Fruit fly (Drosophila melanogaster) whole organism, embryonic: ENCODE measurements around the gene gish.

Experiments
- ATbp ChIP-seq: fragments of 200-800 bp; sonication (Bioruptor generic); optimal IDR thresholded peaks from 2 replicates; lab custom pipeline; 2017; ENCODE audit warnings: missing biosample characterization, mild to moderate bottlenecking, missing genetic modification characterization, missing genetic modification reagents
- CG10147 ChIP-seq: fragments of 200-800 bp; sonication (Bioruptor generic); optimal IDR thresholded peaks from 2 replicates; lab custom pipeline; 2019; ENCODE audit warnings: missing biosample characterization, mild to moderate bottlenecking, missing genetic modification characterization, moderate library complexity
- CG10431 ChIP-seq: fragments of 200-800 bp; sonication (Bioruptor generic); optimal IDR thresholded peaks from 3 replicates; lab custom pipeline; 2018; ENCODE audit warnings: missing biosample characterization, mild to moderate bottlenecking, missing genetic modification characterization
- CG10979 ChIP-seq: fragments of 200-800 bp; sonication (Bioruptor generic); optimal IDR thresholded peaks from 2 replicates; lab custom pipeline; 2018; ENCODE audit warnings: missing biosample characterization, mild to moderate bottlenecking, missing genetic modification characterization, moderate library complexity
- CG11560 ChIP-seq: fragments of 200-800 bp; sonication (Bioruptor generic); IDR thresholded peaks from 3 replicates; pipeline ENCODE4 v1.3.6; 2022; ENCODE audit warnings: missing biosample characterization, missing genetic modification characterization
- CG12769 ChIP-seq: fragments of 200-800 bp; sonication (Bioruptor generic); optimal IDR thresholded peaks from 2 replicates; lab custom pipeline; 2019; ENCODE audit warnings: missing biosample characterization, mild to moderate bottlenecking, missing genetic modification characterization, moderate library complexity
- CG13424 ChIP-seq: fragments of 200-800 bp; sonication (Bioruptor generic); optimal IDR thresholded peaks from 2 replicates; lab custom pipeline; 2019; ENCODE audit warnings: missing biosample characterization, mild to moderate bottlenecking, missing genetic modification characterization, moderate library complexity
- CG14965 ChIP-seq: fragments of 200-800 bp; sonication (Bioruptor generic); optimal IDR thresholded peaks from 2 replicates; lab custom pipeline; 2016; ENCODE audit warnings: missing biosample characterization, missing genetic modification characterization, borderline replicate concordance
- CG1529 ChIP-seq: fragments of 200-800 bp; sonication (Bioruptor generic); optimal IDR thresholded peaks from 3 replicates; lab custom pipeline; 2018; ENCODE audit warnings: missing biosample characterization, missing genetic modification characterization
- CG15514 ChIP-seq: fragments of 200-800 bp; sonication (Bioruptor generic); optimal IDR thresholded peaks from 3 replicates; lab custom pipeline; 2017; ENCODE audit warnings: missing biosample characterization, missing genetic modification characterization, mild to moderate bottlenecking, moderate library complexity, missing genetic modification reagents
- CG17385 ChIP-seq: fragments of 200-800 bp; sonication (Bioruptor generic); optimal IDR thresholded peaks from 3 replicates; lab custom pipeline; 2018; ENCODE audit warnings: missing biosample characterization, mild to moderate bottlenecking, missing genetic modification characterization
- CG2202 ChIP-seq: fragments of 200-800 bp; sonication (Bioruptor generic); optimal IDR thresholded peaks from 2 replicates; lab custom pipeline; 2018; ENCODE audit warnings: missing biosample characterization, mild to moderate bottlenecking, missing genetic modification characterization
- CG30020 ChIP-seq: fragments of 200-800 bp; optimal IDR thresholded peaks from 2 replicates; lab custom pipeline; 2019; ENCODE audit warnings: missing biosample characterization, mild to moderate bottlenecking, missing genetic modification characterization, moderate library complexity
- CG32767 ChIP-seq: fragments of 200-800 bp; sonication (Bioruptor generic); IDR thresholded peaks from 2 replicates; pipeline ENCODE4 v1.3.6; 2022; ENCODE audit warnings: missing biosample characterization, missing genetic modification characterization
- CG4730 ChIP-seq: fragments of 200-800 bp; sonication (Bioruptor generic); IDR thresholded peaks from 2 replicates; pipeline ENCODE4 v1.3.6; 2022; ENCODE audit warnings: missing biosample characterization, missing genetic modification characterization
- CG6272 ChIP-seq: fragments of 200-800 bp; sonication (Bioruptor generic); IDR thresholded peaks from 2 replicates; pipeline ENCODE4 v1.3.6; 2022; ENCODE audit warnings: missing biosample characterization, missing genetic modification characterization
- CG7372 ChIP-seq: fragments of 200-800 bp; sonication (Bioruptor generic); IDR thresholded peaks from 2 replicates; pipeline ENCODE4 v1.3.6; 2022; ENCODE audit warnings: missing biosample characterization, missing genetic modification characterization
- CG7745 ChIP-seq: fragments of 200-800 bp; sonication (Bioruptor generic); optimal IDR thresholded peaks from 2 replicates; lab custom pipeline; 2018; ENCODE audit warnings: missing biosample characterization, mild to moderate bottlenecking, missing genetic modification characterization, moderate library complexity
- CG7987 ChIP-seq: fragments of 200-800 bp; sonication (Bioruptor generic); optimal IDR thresholded peaks from 2 replicates; lab custom pipeline; 2018; ENCODE audit warnings: missing biosample characterization, mild to moderate bottlenecking, missing genetic modification characterization, moderate library complexity
- D ChIP-seq, 2 experiments: fragments of 200-800 bp in 1 of 2; fragments of >200 bp in 1 of 2; sonication (Bioruptor generic) in 1 of 2; optimal IDR thresholded peaks; 2 replicates in 1 of 2; 3 replicates in 1 of 2; lab custom pipeline; 2017; ENCODE audit warnings: mild to moderate bottlenecking in 1 of 2, missing biosample characterization in 1 of 2, missing genetic modification characterization in 1 of 2, missing genetic modification reagents in 1 of 2
- Dek ChIP-seq: fragments of 200-800 bp; sonication (Bioruptor generic); optimal IDR thresholded peaks from 3 replicates; lab custom pipeline; 2019; ENCODE audit warnings: missing biosample characterization, mild to moderate bottlenecking, missing genetic modification characterization, moderate library complexity
- Dfd ChIP-seq, 2 experiments: fragments of >200 bp; optimal IDR thresholded peaks; 2 replicates each; lab custom pipeline; 2017; ENCODE audit warnings: missing biosample characterization in 2 of 2, missing genetic modification characterization in 2 of 2
- E2f2 ChIP-seq: fragments of 200-800 bp; sonication (Bioruptor generic); IDR thresholded peaks from 2 replicates; pipeline ENCODE4 v1.3.6; 2022; ENCODE audit warnings: missing biosample characterization, missing genetic modification characterization
- Hand ChIP-seq: fragments of 200-800 bp; sonication (Bioruptor generic); optimal IDR thresholded peaks from 2 replicates; lab custom pipeline; 2017; ENCODE audit warnings: mild to moderate bottlenecking, missing biosample characterization, missing genetic modification reagents, missing genetic modification characterization
- HmgZ ChIP-seq: fragments of 200-800 bp; sonication (Bioruptor generic); optimal IDR thresholded peaks from 2 replicates; lab custom pipeline; 2018; ENCODE audit warnings: missing biosample characterization, mild to moderate bottlenecking, missing genetic modification characterization
- Hsf ChIP-seq: fragments of 200-800 bp; sonication (Bioruptor generic); optimal IDR thresholded peaks from 3 replicates; lab custom pipeline; 2016; ENCODE audit warnings: missing biosample characterization, missing genetic modification characterization
- Max ChIP-seq: fragments of 200-800 bp; sonication (Bioruptor generic); optimal IDR thresholded peaks from 2 replicates; lab custom pipeline; 2016; ENCODE audit warnings: missing biosample characterization, mild to moderate bottlenecking, missing genetic modification characterization
- Opbp ChIP-seq: fragments of 200-800 bp; sonication (Bioruptor generic); IDR thresholded peaks from 3 replicates; pipeline ENCODE4 v1.3.6; 2022; ENCODE audit warnings: missing biosample characterization, missing genetic modification characterization; ENCODE audit not compliant: partially characterized antibody
- Sin3A ChIP-seq: fragments of >200 bp; optimal IDR thresholded peaks from 2 replicates; lab custom pipeline; 2018
- Sry-δ ChIP-seq: fragments of 200-800 bp; sonication (Bioruptor generic); optimal IDR thresholded peaks from 2 replicates; lab custom pipeline; 2016; ENCODE audit warnings: missing biosample characterization, missing genetic modification characterization
- Vsx1 ChIP-seq: fragments of 200-800 bp; sonication (Bioruptor generic); optimal IDR thresholded peaks from 2 replicates; lab custom pipeline; 2017; ENCODE audit warnings: missing biosample characterization, mild to moderate bottlenecking, missing genetic modification characterization, missing genetic modification reagents
- al ChIP-seq: fragments of 200-800 bp; sonication (Bioruptor generic); IDR thresholded peaks from 2 replicates; pipeline ENCODE4 v1.3.6; 2022; ENCODE audit warnings: missing biosample characterization, missing genetic modification characterization
- bbx ChIP-seq: fragments of 200-800 bp; sonication (Bioruptor generic); IDR thresholded peaks from 2 replicates; pipeline ENCODE4 v1.3.6; 2022; ENCODE audit warnings: missing biosample characterization, missing genetic modification characterization; ENCODE audit not compliant: partially characterized antibody
- cad ChIP-seq: fragments of >200 bp; optimal IDR thresholded peaks from 2 replicates; lab custom pipeline; 2017; ENCODE audit warnings: missing biosample characterization, missing genetic modification characterization
- chinmo ChIP-seq: fragments of 200-800 bp; sonication (Bioruptor generic); IDR thresholded peaks from 4 replicates; pipeline ENCODE4 v1.3.6; 2022; ENCODE audit warnings: missing biosample characterization, missing genetic modification characterization; ENCODE audit not compliant: partially characterized antibody
- chn ChIP-seq: fragments of 200-800 bp; sonication (Bioruptor generic); optimal IDR thresholded peaks from 2 replicates; lab custom pipeline; 2016; ENCODE audit warnings: missing biosample characterization, missing genetic modification characterization
- crc ChIP-seq: fragments of 200-800 bp; sonication (Bioruptor generic); optimal IDR thresholded peaks from 2 replicates; lab custom pipeline; 2016; ENCODE audit warnings: missing biosample characterization, missing genetic modification characterization
- disco-r ChIP-seq: fragments of 200-800 bp; sonication (Bioruptor generic); optimal IDR thresholded peaks from 2 replicates; lab custom pipeline; 2016; ENCODE audit warnings: missing biosample characterization, missing genetic modification characterization
- dmrt11E ChIP-seq: fragments of 200-800 bp; sonication (Bioruptor generic); optimal IDR thresholded peaks from 3 replicates; lab custom pipeline; 2018; ENCODE audit warnings: missing biosample characterization, mild to moderate bottlenecking, missing genetic modification characterization, moderate library complexity
- fu2 ChIP-seq: fragments of 200-800 bp; sonication (Bioruptor generic); optimal IDR thresholded peaks from 2 replicates; lab custom pipeline; 2016; ENCODE audit warnings: missing biosample characterization, missing genetic modification characterization
- ind ChIP-seq: fragments of 200-800 bp; sonication (Bioruptor generic); optimal IDR thresholded peaks from 3 replicates; lab custom pipeline; 2016; ENCODE audit warnings: missing biosample characterization, missing genetic modification characterization
- kni ChIP-seq: fragments of 200-800 bp; sonication (Bioruptor generic); optimal IDR thresholded peaks from 3 replicates; lab custom pipeline; 2017; ENCODE audit warnings: mild to moderate bottlenecking, missing biosample characterization, missing genetic modification reagents, missing genetic modification characterization
- knrl ChIP-seq: fragments of 200-800 bp; sonication (Bioruptor generic); IDR thresholded peaks from 3 replicates; pipeline ENCODE4 v1.3.6; 2022; ENCODE audit warnings: missing biosample characterization, missing genetic modification characterization; ENCODE audit not compliant: partially characterized antibody
- maf-S ChIP-seq: fragments of 200-800 bp; sonication (Bioruptor generic); optimal IDR thresholded peaks from 2 replicates; lab custom pipeline; 2016; ENCODE audit warnings: missing biosample characterization, missing genetic modification characterization
- pan ChIP-seq, 4 experiments: fragments of >200 bp in 3 of 4; fragments of 200-800 bp in 1 of 4; sonication (Bioruptor generic) in 1 of 4; optimal IDR thresholded peaks in 3 of 4; IDR thresholded peaks in 1 of 4; 2 replicates each; pipeline versions ENCODE4 v1.3.6 to Lab custom; 2017 to 2022; ENCODE audit warnings: missing biosample characterization in 2 of 4, missing genetic modification characterization in 2 of 4, mixed read lengths in 1 of 4
- rib ChIP-seq: fragments of 200-800 bp; sonication (Bioruptor generic); IDR thresholded peaks from 2 replicates; pipeline ENCODE4 v1.3.6; 2022; ENCODE audit warnings: missing biosample characterization, missing genetic modification characterization
- sens ChIP-seq: fragments of 200-800 bp; sonication (Bioruptor generic); peaks from one replicate; lab custom pipeline; 2016; ENCODE audit warnings: missing biosample characterization, missing genetic modification characterization
- twi ChIP-seq: fragments of 200-800 bp; optimal IDR thresholded peaks from 2 replicates; lab custom pipeline; 2019; ENCODE audit warnings: missing biosample characterization, mild to moderate bottlenecking, missing genetic modification characterization, moderate library complexity
- unpg ChIP-seq: fragments of 200-800 bp; sonication (Bioruptor generic); optimal IDR thresholded peaks from 3 replicates; lab custom pipeline; 2018; ENCODE audit warnings: missing biosample characterization, mild to moderate bottlenecking, missing genetic modification characterization, moderate library complexity
- zf30C ChIP-seq: fragments of 200-800 bp; sonication (Bioruptor generic); optimal IDR thresholded peaks from 3 replicates; lab custom pipeline; 2018; ENCODE audit warnings: missing biosample characterization, mild to moderate bottlenecking, missing genetic modification characterization

Gene gish

dm6 chr3R:16253427-16253883, 18.8 kb upstream of the gish start (continued):
- TF ChIP-seq twi: peak; percentile 56
- TF ChIP-seq Hsf (GFP tag; lab: Kevin White, UChicago): peak; percentile 48
- TF ChIP-seq fu2: no peak
- no peak for TF ChIP-seq disco-r (GFP tag; lab: Kevin White, UChicago)
- peak; percentile 89 for TF ChIP-seq sens
- no peak for TF ChIP-seq crc (GFP tag; lab: Kevin White, UChicago)
- TF ChIP-seq Max (GFP tag; lab: Kevin White, UChicago): peak; percentile 59
- TF ChIP-seq pan (optimal IDR thresholded peaks at IDR 0.05; lab: Kevin White, UChicago): no peak
- TF ChIP-seq pan (GFP tag; optimal IDR thresholded peaks at IDR 0.05 in 1 of 2, IDR thresholded peaks at IDR 0.05 in 1 of 2): no peak
- TF ChIP-seq CG6272 (GFP tag; lab: Robert Waterston, UW): peak; percentile 52; the same call in 1 of the 2 replicates
- TF ChIP-seq CG7987 (GFP tag; lab: Kevin White, UChicago): no peak
- TF ChIP-seq CG12769 (tag; lab: Kevin White, UChicago): no peak
- no peak for TF ChIP-seq bbx (GFP tag; lab: Robert Waterston, UW)
- no peak for TF ChIP-seq chinmo (GFP tag; lab: Robert Waterston, UW)
- TF ChIP-seq CG17385 (GFP tag; lab: Kevin White, UChicago): peak; percentile 75
- peak; percentile 66 for TF ChIP-seq ind (GFP tag; lab: Kevin White, UChicago)
- no peak for TF ChIP-seq Sin3A (lab: Kevin White, UChicago)
- peak; percentile 71 for TF ChIP-seq ATbp (GFP tag; lab: Kevin White, UChicago)
- TF ChIP-seq Vsx1: peak; percentile 69
- no peak for TF ChIP-seq al (GFP tag; lab: Robert Waterston, UW)
- no peak for TF ChIP-seq maf-S (GFP tag; lab: Kevin White, UChicago)
- TF ChIP-seq Dfd (GFP tag; optimal IDR thresholded peaks at IDR 0.05; lab: Kevin White, UChicago): no peak
- TF ChIP-seq CG10431 (GFP tag; lab: Kevin White, UChicago): peak; percentile 56
- TF ChIP-seq CG30020 (tag; lab: Kevin White, UChicago): peak; percentile 62
- TF ChIP-seq CG4730 (GFP tag; lab: Robert Waterston, UW): no peak
- peak; percentile 44 for TF ChIP-seq Hand (GFP tag; lab: Kevin White, UChicago)
- no peak for TF ChIP-seq chn (GFP tag; lab: Kevin White, UChicago)
- no peak for TF ChIP-seq Sry-δ (GFP tag; lab: Kevin White, UChicago)
- TF ChIP-seq CG2202 (tag; lab: Kevin White, UChicago): peak; percentile 8
- peak; percentile 61 for TF ChIP-seq CG15514
- no peak for TF ChIP-seq knrl (GFP tag; lab: Robert Waterston, UW)
- no peak for TF ChIP-seq zf30C
- TF ChIP-seq unpg (GFP tag; lab: Kevin White, UChicago): peak; percentile 72
- TF ChIP-seq kni: no peak
- TF ChIP-seq CG11560 (tag; lab: Robert Waterston, UW): no peak
- peak; percentile 67 for TF ChIP-seq dmrt11E (tag; lab: Kevin White, UChicago)
- no peak for TF ChIP-seq rib
- peak; percentile 67 for TF ChIP-seq CG1529 (GFP tag; lab: Kevin White, UChicago)
- TF ChIP-seq E2f2: no peak
- TF ChIP-seq CG10147 (GFP tag; lab: Kevin White, UChicago): peak; percentile 75
- no peak for TF ChIP-seq HmgZ (tag; lab: Kevin White, UChicago)
- TF ChIP-seq CG32767 (GFP tag; lab: Robert Waterston, UW): no peak
- no peak for TF ChIP-seq CG7372 (GFP tag; lab: Robert Waterston, UW)
- TF ChIP-seq Opbp: no peak
- no peak for TF ChIP-seq D (optimal IDR thresholded peaks at IDR 0.05; lab: Kevin White, UChicago)
- TF ChIP-seq D (GFP tag; optimal IDR thresholded peaks at IDR 0.05; lab: Kevin White, UChicago): peak; percentile 72
- peak; percentile 87 for TF ChIP-seq CG13424
- TF ChIP-seq CG14965 (GFP tag; lab: Kevin White, UChicago): no peak
- TF ChIP-seq Dek (tag; lab: Kevin White, UChicago): peak; percentile 49
- peak; percentile 84 for TF ChIP-seq CG10979
- TF ChIP-seq cad: no peak
- no peak for TF ChIP-seq CG7745 (tag; lab: Kevin White, UChicago)
